Worm (Caenorhabditis elegans) whole organism, L2 larva: Measurements from ENCODE around the gene mua-3.
A peak's percentile ranks its signal among the peaks of the same experiment; 100 is the strongest.

Experiments
- C34F6.9 ChIP-seq: fragments of 150-350 bp; optimal IDR thresholded peaks from 2 replicates; lab custom pipeline; 2014; ENCODE audit warnings: missing biosample characterization, missing genetic modification characterization
- F13H6.1 ChIP-seq: sonication (generic microtip); optimal IDR thresholded peaks from 2 replicates; lab custom pipeline; 2016; ENCODE audit warnings: missing genetic modification characterization, missing compliant biosample characterization
- R02D3.7 ChIP-seq: fragments of 150-350 bp; optimal IDR thresholded peaks from 2 replicates; lab custom pipeline; 2014; ENCODE audit warnings: missing biosample characterization, missing genetic modification characterization
- Y55F3AM.14 ChIP-seq: fragments of 200-800 bp; sonication (Bioruptor generic); optimal IDR thresholded peaks from 2 replicates; lab custom pipeline; 2018; ENCODE audit warnings: mild to moderate bottlenecking, missing genetic modification characterization, missing compliant biosample characterization
- ZK546.5 ChIP-seq: sonication (generic microtip); optimal IDR thresholded peaks from 2 replicates; lab custom pipeline; 2017; ENCODE audit warnings: missing biosample characterization, missing genetic modification characterization
- alr-1 ChIP-seq: fragments of 150-350 bp; optimal IDR thresholded peaks from 2 replicates; lab custom pipeline; 2014; ENCODE audit warnings: missing biosample characterization, missing genetic modification characterization
- aly-2 ChIP-seq: fragments of 150-350 bp; optimal IDR thresholded peaks from 2 replicates; lab custom pipeline; 2014; ENCODE audit warnings: missing biosample characterization, missing genetic modification characterization
- ama-1 ChIP-seq: fragments of 150-350 bp; optimal IDR thresholded peaks from 2 replicates; lab custom pipeline; 2018; ENCODE audit warnings: inconsistent platforms
- blmp-1 ChIP-seq: sonication (generic microtip); optimal IDR thresholded peaks from 2 replicates; lab custom pipeline; 2017; ENCODE audit warnings: missing genetic modification characterization, mild to moderate bottlenecking, missing compliant biosample characterization, antibody characterized with exemption, moderate library complexity; ENCODE audit not compliant: insufficient read depth
- ceh-16 ChIP-seq: fragments of 150-350 bp; optimal IDR thresholded peaks from 2 replicates; lab custom pipeline; 2014; ENCODE audit warnings: missing biosample characterization, missing genetic modification characterization
- ceh-82 ChIP-seq: fragments of 150-350 bp; optimal IDR thresholded peaks from 2 replicates; lab custom pipeline; 2014; ENCODE audit warnings: missing biosample characterization, missing genetic modification characterization
- crh-2 ChIP-seq: sonication (generic microtip); optimal IDR thresholded peaks from 2 replicates; lab custom pipeline; 2017; ENCODE audit warnings: missing biosample characterization, missing genetic modification characterization
- dmd-4 ChIP-seq: sonication (generic microtip); optimal IDR thresholded peaks from 2 replicates; lab custom pipeline; 2017; ENCODE audit warnings: missing biosample characterization, missing genetic modification characterization
- egl-27 ChIP-seq: sonication (generic microtip); optimal IDR thresholded peaks from 3 replicates; lab custom pipeline; 2017; ENCODE audit warnings: missing biosample characterization, missing genetic modification reagents, missing genetic modification characterization
- elt-1 ChIP-seq: fragments of 150-350 bp; optimal IDR thresholded peaks from 2 replicates; lab custom pipeline; 2014; ENCODE audit warnings: missing biosample characterization, missing genetic modification characterization
- elt-3 ChIP-seq: sonication (generic microtip); optimal IDR thresholded peaks from 2 replicates; lab custom pipeline; 2017; ENCODE audit warnings: missing biosample characterization, missing genetic modification characterization
- fos-1 ChIP-seq: fragments of 150-350 bp; optimal IDR thresholded peaks from 2 replicates; lab custom pipeline; 2014; ENCODE audit warnings: missing biosample characterization, missing genetic modification characterization
- gmeb-1 ChIP-seq: fragments of 150-350 bp; optimal IDR thresholded peaks from 2 replicates; lab custom pipeline; 2014; ENCODE audit warnings: missing biosample characterization, missing genetic modification characterization
- lin-11 ChIP-seq: fragments of 150-350 bp; sonication (generic microtip); optimal IDR thresholded peaks from 2 replicates; lab custom pipeline; 2014; ENCODE audit warnings: missing biosample characterization, missing genetic modification characterization, inconsistent platforms, mixed read lengths
- lin-13 ChIP-seq: fragments of 150-350 bp; optimal IDR thresholded peaks from 2 replicates; lab custom pipeline; 2014; ENCODE audit warnings: missing biosample characterization, missing genetic modification reagents, missing genetic modification characterization
- lin-39 ChIP-seq: fragments of 150-350 bp; optimal IDR thresholded peaks from 2 replicates; lab custom pipeline; 2014; ENCODE audit warnings: missing biosample characterization, missing genetic modification reagents, missing genetic modification characterization
- lsy-2 ChIP-seq, 2 experiments: fragments of 150-350 bp in 1 of 2; sonication (generic microtip) in 1 of 2; optimal IDR thresholded peaks; 2 replicates each; lab custom pipeline; 2014 to 2017; ENCODE audit warnings: missing biosample characterization in 2 of 2, missing genetic modification characterization in 2 of 2
- mab-5 ChIP-seq: fragments of 150-350 bp; optimal IDR thresholded peaks from 2 replicates; lab custom pipeline; 2014; ENCODE audit warnings: missing biosample characterization, missing genetic modification characterization
- mbf-1 ChIP-seq: sonication (generic microtip); optimal IDR thresholded peaks from 2 replicates; lab custom pipeline; 2017; ENCODE audit warnings: missing biosample characterization, missing genetic modification characterization
- mdl-1 ChIP-seq, 2 experiments: fragments of 150-350 bp in 1 of 2; sonication (generic microtip) in 1 of 2; optimal IDR thresholded peaks; 2 replicates each; lab custom pipeline; 2017; ENCODE audit warnings: missing biosample characterization in 2 of 2, missing genetic modification characterization in 2 of 2
- nhr-10 ChIP-seq: sonication (generic microtip); optimal IDR thresholded peaks from 2 replicates; lab custom pipeline; 2017; ENCODE audit warnings: missing biosample characterization, missing genetic modification characterization
- nhr-11 ChIP-seq: fragments of 150-350 bp; optimal IDR thresholded peaks from 2 replicates; lab custom pipeline; 2014; ENCODE audit warnings: missing biosample characterization, missing genetic modification characterization
- nhr-12 ChIP-seq: fragments of 150-350 bp; optimal IDR thresholded peaks from 2 replicates; lab custom pipeline; 2014; ENCODE audit warnings: missing biosample characterization, missing genetic modification characterization
- nhr-129 ChIP-seq: fragments of 150-350 bp; optimal IDR thresholded peaks from 2 replicates; lab custom pipeline; 2014; ENCODE audit warnings: missing biosample characterization, missing genetic modification characterization
- nhr-21 ChIP-seq: fragments of 150-350 bp; optimal IDR thresholded peaks from 2 replicates; lab custom pipeline; 2014; ENCODE audit warnings: missing biosample characterization, missing genetic modification characterization
- nhr-23 ChIP-seq: fragments of 150-350 bp; optimal IDR thresholded peaks from 2 replicates; lab custom pipeline; 2014; ENCODE audit warnings: missing biosample characterization, missing genetic modification reagents, missing genetic modification characterization
- nhr-237 ChIP-seq: fragments of 150-350 bp; optimal IDR thresholded peaks from 2 replicates; lab custom pipeline; 2014; ENCODE audit warnings: missing biosample characterization, missing genetic modification characterization
- nhr-25 ChIP-seq: fragments of 150-350 bp; sonication (generic microtip); optimal IDR thresholded peaks from 3 replicates; lab custom pipeline; 2014; ENCODE audit warnings: missing biosample characterization, missing genetic modification characterization
- nhr-6 ChIP-seq: fragments of 150-350 bp; optimal IDR thresholded peaks from 2 replicates; lab custom pipeline; 2014; ENCODE audit warnings: missing biosample characterization, missing genetic modification characterization
- nhr-77 ChIP-seq: fragments of 150-350 bp; optimal IDR thresholded peaks from 2 replicates; lab custom pipeline; 2014; ENCODE audit warnings: missing biosample characterization, missing genetic modification characterization
- peb-1 ChIP-seq: fragments of 150-350 bp; optimal IDR thresholded peaks from 2 replicates; lab custom pipeline; 2014; ENCODE audit warnings: missing biosample characterization, missing genetic modification characterization
- sem-4 ChIP-seq: fragments of 150-350 bp; optimal IDR thresholded peaks from 2 replicates; lab custom pipeline; 2014; ENCODE audit warnings: missing biosample characterization, missing genetic modification reagents, missing genetic modification characterization
- skn-1 ChIP-seq: sonication (generic microtip); optimal IDR thresholded peaks from 2 replicates; lab custom pipeline; 2017; ENCODE audit warnings: missing biosample characterization, missing genetic modification characterization
- sma-3 ChIP-seq: sonication (generic microtip); optimal IDR thresholded peaks from 2 replicates; lab custom pipeline; 2016; ENCODE audit warnings: missing genetic modification reagents, missing genetic modification characterization, missing compliant biosample characterization
- sma-9 ChIP-seq, 2 experiments: fragments of 150-350 bp in 1 of 2; sonication (generic microtip) in 1 of 2; optimal IDR thresholded peaks; 2 replicates each; lab custom pipeline; 2014 to 2016; ENCODE audit warnings: missing genetic modification characterization in 2 of 2, mild to moderate bottlenecking in 1 of 2, missing biosample characterization in 1 of 2, missing compliant biosample characterization in 1 of 2, missing genetic modification reagents in 1 of 2, moderate library complexity in 1 of 2
- snpc-4 ChIP-seq: fragments of 150-350 bp; optimal IDR thresholded peaks from 2 replicates; lab custom pipeline; 2014; ENCODE audit warnings: missing biosample characterization, missing genetic modification characterization
- unc-39 ChIP-seq: fragments of 150-350 bp; optimal IDR thresholded peaks from 2 replicates; lab custom pipeline; 2014; ENCODE audit warnings: missing biosample characterization, missing genetic modification characterization
- unc-55 ChIP-seq: fragments of 150-350 bp; sonication (generic microtip); optimal IDR thresholded peaks from 3 replicates; lab custom pipeline; 2014; ENCODE audit warnings: missing biosample characterization, missing genetic modification reagents, missing genetic modification characterization
- unc-62 ChIP-seq: fragments of 150-350 bp; optimal IDR thresholded peaks from 2 replicates; lab custom pipeline; 2014; ENCODE audit warnings: missing biosample characterization, missing genetic modification reagents, missing genetic modification characterization
- zag-1 ChIP-seq: fragments of 150-350 bp; optimal IDR thresholded peaks from 2 replicates; lab custom pipeline; 2014; ENCODE audit warnings: missing biosample characterization, missing genetic modification characterization
- ztf-1 ChIP-seq: fragments of 200-800 bp; sonication (Bioruptor generic); conservative IDR thresholded peaks from 2 replicates; pipeline ENCODE4 v1.3.6; 2022; ENCODE audit warnings: missing genetic modification characterization, missing compliant biosample characterization
- ztf-11 ChIP-seq: sonication (generic microtip); optimal IDR thresholded peaks from 2 replicates; lab custom pipeline; 2017; ENCODE audit warnings: missing biosample characterization, missing genetic modification characterization
- ztf-4 ChIP-seq: fragments of 150-350 bp; optimal IDR thresholded peaks from 2 replicates; lab custom pipeline; 2014; ENCODE audit warnings: missing biosample characterization, missing genetic modification characterization

mua-3 gene

ce11 chrIII:10123586-10124233, 36.8 kb upstream of the mua-3 start, which contains the start of gene ttll-4:
ttll-4 (plus strand) TSS chrIII:10124183.
- TF ChIP-seq blmp-1 (tag; lab: Kevin White, UChicago), result no peak
- TF ChIP-seq zag-1, result peak; percentile 1
- TF ChIP-seq lin-11 (tag; lab: Kevin White, UChicago), result no peak
- TF ChIP-seq nhr-6 (tag; lab: Kevin White, UChicago), result no peak
- no peak for TF ChIP-seq ztf-1
- TF ChIP-seq crh-2, result no peak
- no peak for TF ChIP-seq lin-39 (tag; lab: Kevin White, UChicago)
- TF ChIP-seq sem-4 (tag; lab: Kevin White, UChicago), result no peak
- no peak for TF ChIP-seq ceh-82
- TF ChIP-seq mbf-1 (tag; lab: Kevin White, UChicago), result no peak
- no peak for TF ChIP-seq fos-1 (tag; lab: Kevin White, UChicago)
- no peak for TF ChIP-seq alr-1 (tag; lab: Kevin White, UChicago)
- TF ChIP-seq F13H6.1, result peak; percentile 49
- no peak for TF ChIP-seq unc-39
- no peak for TF ChIP-seq aly-2 (tag; lab: Kevin White, UChicago)
- TF ChIP-seq ZK546.5 (tag; lab: Kevin White, UChicago), result no peak
- no peak for TF ChIP-seq mab-5 (tag; lab: Kevin White, UChicago)
- no peak for TF ChIP-seq nhr-77 (tag; lab: Kevin White, UChicago)
- TF ChIP-seq ama-1 (lab: Kevin White, UChicago), result no peak
- no peak for TF ChIP-seq peb-1 (tag; lab: Kevin White, UChicago)
- TF ChIP-seq dmd-4, result no peak
- TF ChIP-seq sma-3 (GFP tag; lab: Kevin White, UChicago), result peak; percentile 1
- TF ChIP-seq ztf-4 (tag; lab: Kevin White, UChicago), result no peak
- TF ChIP-seq nhr-23 (tag; lab: Kevin White, UChicago), result no peak
- no peak for TF ChIP-seq elt-1 (tag; lab: Kevin White, UChicago)
- TF ChIP-seq lin-13 (GFP tag; lab: Kevin White, UChicago), result peak; percentile 53
- TF ChIP-seq lsy-2 (tag; optimal IDR thresholded peaks at IDR 0.05; lab: Kevin White, UChicago), result peak; percentile 50 to 59
- no peak for TF ChIP-seq nhr-21
- no peak for TF ChIP-seq nhr-12
- TF ChIP-seq ceh-16 (tag; lab: Kevin White, UChicago), result no peak
- no peak for TF ChIP-seq egl-27 (tag; lab: Kevin White, UChicago)
- peak; percentile 55 for TF ChIP-seq C34F6.9
- TF ChIP-seq Y55F3AM.14, result no peak
- TF ChIP-seq nhr-237, result no peak
- TF ChIP-seq elt-3 (tag; lab: Kevin White, UChicago), result no peak
- no peak for TF ChIP-seq unc-62
- TF ChIP-seq sma-9 (GFP tag; optimal IDR thresholded peaks at IDR 0.05; lab: Kevin White, UChicago), result peak; percentile 23
- TF ChIP-seq sma-9 (tag; optimal IDR thresholded peaks at IDR 0.05; lab: Kevin White, UChicago), result no peak
- TF ChIP-seq nhr-129 (tag; lab: Kevin White, UChicago), result peak; percentile 14
- no peak for TF ChIP-seq gmeb-1
- no peak for TF ChIP-seq ztf-11 (tag; lab: Kevin White, UChicago)
- no peak for TF ChIP-seq R02D3.7 (tag; lab: Kevin White, UChicago)
- TF ChIP-seq mdl-1 (tag; optimal IDR thresholded peaks at IDR 0.05; lab: Kevin White, UChicago), result no peak
- no peak for TF ChIP-seq nhr-25 (tag; lab: Kevin White, UChicago)
- TF ChIP-seq nhr-10 (tag; lab: Kevin White, UChicago), result no peak
- TF ChIP-seq nhr-11 (tag; lab: Kevin White, UChicago), result no peak
- TF ChIP-seq unc-55, result peak; percentile 44
- no peak for TF ChIP-seq skn-1 (tag; lab: Kevin White, UChicago)
- no peak for TF ChIP-seq snpc-4 (tag; lab: Kevin White, UChicago)
